Worm (Caenorhabditis elegans) whole organism, late embryonic: ENCODE data around the gene F49C12.9.

ENCODE experiments used
- C08G9.2 ChIP-seq: sonication (generic microtip); optimal IDR thresholded peaks from 2 replicates; lab custom pipeline; 2016; ENCODE audit warnings: mild to moderate bottlenecking, missing genetic modification characterization, moderate library complexity, missing compliant biosample characterization
- C38D4.7 ChIP-seq: fragments of 200-800 bp; sonication (Bioruptor generic); optimal IDR thresholded peaks from 2 replicates; lab custom pipeline; 2018; ENCODE audit warnings: mild to moderate bottlenecking, missing genetic modification characterization, moderate library complexity, missing compliant biosample characterization
- F13H6.1 ChIP-seq: sonication (generic microtip); optimal IDR thresholded peaks from 2 replicates; lab custom pipeline; 2016; ENCODE audit warnings: missing genetic modification characterization, missing compliant biosample characterization
- dmd-4 ChIP-seq: sonication (generic microtip); optimal IDR thresholded peaks from 2 replicates; lab custom pipeline; 2016; ENCODE audit warnings: borderline replicate concordance, missing genetic modification characterization, missing compliant biosample characterization
- dve-1 ChIP-seq: sonication (generic microtip); optimal IDR thresholded peaks from 2 replicates; lab custom pipeline; 2017; ENCODE audit warnings: antibody characterized with exemption, mild to moderate bottlenecking, missing genetic modification characterization, missing compliant biosample characterization
- fkh-10 ChIP-seq: fragments of 150-350 bp; optimal IDR thresholded peaks from 2 replicates; lab custom pipeline; 2014; ENCODE audit warnings: missing biosample characterization, missing genetic modification reagents, missing genetic modification characterization
- gmeb-2 ChIP-seq: sonication (generic microtip); optimal IDR thresholded peaks from 2 replicates; lab custom pipeline; 2016; ENCODE audit warnings: missing genetic modification characterization, inconsistent platforms, missing compliant biosample characterization
- pha-4 ChIP-seq: fragments of 150-350 bp; optimal IDR thresholded peaks from 2 replicates; lab custom pipeline; 2018; ENCODE audit warnings: missing biosample characterization, missing genetic modification reagents, missing genetic modification characterization
- sdc-2 ChIP-seq: sonication (generic microtip); optimal IDR thresholded peaks from 2 replicates; lab custom pipeline; 2016; ENCODE audit warnings: missing genotype, missing genetic modification characterization, missing compliant biosample characterization
- sox-4 ChIP-seq: sonication (generic microtip); optimal IDR thresholded peaks from 2 replicates; lab custom pipeline; 2017; ENCODE audit warnings: mild to moderate bottlenecking, missing genetic modification characterization, inconsistent platforms, missing compliant biosample characterization
- syd-9 ChIP-seq: sonication (generic microtip); optimal IDR thresholded peaks from 2 replicates; lab custom pipeline; 2016; ENCODE audit warnings: mild to moderate bottlenecking, missing genetic modification characterization, moderate library complexity, missing compliant biosample characterization
- tbx-2 ChIP-seq: sonication (generic microtip); optimal IDR thresholded peaks from 2 replicates; lab custom pipeline; 2016; ENCODE audit warnings: missing genetic modification characterization, missing compliant biosample characterization
- unc-55 ChIP-seq: sonication (generic microtip); optimal IDR thresholded peaks from 2 replicates; lab custom pipeline; 2017; ENCODE audit warnings: missing biosample characterization, missing genetic modification reagents, missing genetic modification characterization

- no peak for TF ChIP-seq pha-4 (tag; lab: Kevin White, UChicago)
- no peak for TF ChIP-seq C08G9.2 (tag; lab: Kevin White, UChicago)
- no peak for TF ChIP-seq fkh-10
- TF ChIP-seq gmeb-2: no peak
- no peak for TF ChIP-seq unc-55 (GFP tag; lab: Kevin White, UChicago)
- TF ChIP-seq tbx-2: no peak
- TF ChIP-seq dmd-4 (tag; lab: Kevin White, UChicago): no peak
- no peak for TF ChIP-seq syd-9
- TF ChIP-seq F13H6.1 (tag; lab: Kevin White, UChicago): no peak
- TF ChIP-seq C38D4.7 (GFP tag; lab: Kevin White, UChicago): no peak
- TF ChIP-seq sdc-2 (tag; lab: Kevin White, UChicago): no peak
- TF ChIP-seq dve-1 (tag; lab: Kevin White, UChicago): no peak
- no peak for TF ChIP-seq sox-4 (tag; lab: Kevin White, UChicago)
Measured at ce11 chrIV:9333007-9333406, 17.0 kb upstream of the F49C12.9 start.
